Fruit fly (Drosophila melanogaster) S2 (cell line): Measurements from ENCODE around the gene Cpr65Az.

Experiments used
- CG8478 ChIP-seq: fragments of >200 bp; optimal IDR thresholded peaks from 2 replicates; lab custom pipeline; 2018
- CTCF ChIP-seq, 2 experiments: fragments of >200 bp; optimal IDR thresholded peaks; 2 replicates each; lab custom pipeline; 2018

- TF ChIP-seq CG8478 (lab: Kevin White, UChicago) (no peak), CTCF (optimal IDR thresholded peaks at IDR 0.05; lab: Kevin White, UChicago) (no peak)
Measured at dm6 chr3L:6125409-6125689, 35.3 kb upstream of the Cpr65Az start.
